Fruit fly (Drosophila melanogaster) whole organism, embryonic: ENCODE results near the gene CG2533.
A peak's percentile ranks its signal among the peaks of the same experiment; 100 is the strongest.

ENCODE experiments used
- BtbVII ChIP-seq: fragments of 200-800 bp; sonication (Bioruptor generic); optimal IDR thresholded peaks from 3 replicates; lab custom pipeline; 2017; ENCODE audit warnings: missing biosample characterization, mild to moderate bottlenecking, missing genetic modification characterization
- CG10959 ChIP-seq: fragments of 200-800 bp; sonication (Bioruptor generic); IDR thresholded peaks from 2 replicates; pipeline ENCODE4 v1.3.6; 2022; ENCODE audit warnings: missing biosample characterization, missing genetic modification characterization
- CG11085 ChIP-seq: fragments of 200-800 bp; sonication (Bioruptor generic); IDR thresholded peaks from 2 replicates; pipeline ENCODE4 v1.3.6; 2022; ENCODE audit warnings: missing biosample characterization, missing genetic modification characterization
- CG12071 ChIP-seq: fragments of 200-800 bp; sonication (Bioruptor generic); optimal IDR thresholded peaks from 3 replicates; lab custom pipeline; 2018; ENCODE audit warnings: missing biosample characterization, mild to moderate bottlenecking, missing genetic modification characterization
- CG14667 ChIP-seq: fragments of 200-800 bp; sonication (Bioruptor generic); IDR thresholded peaks from 2 replicates; pipeline ENCODE4 v1.3.6; 2022; ENCODE audit warnings: missing biosample characterization, missing genetic modification characterization
- CG15514 ChIP-seq: fragments of 200-800 bp; sonication (Bioruptor generic); optimal IDR thresholded peaks from 3 replicates; lab custom pipeline; 2017; ENCODE audit warnings: missing biosample characterization, missing genetic modification characterization, mild to moderate bottlenecking, moderate library complexity, missing genetic modification reagents
- CG16815 ChIP-seq: fragments of 200-800 bp; sonication (Bioruptor generic); optimal IDR thresholded peaks from 3 replicates; lab custom pipeline; 2017; ENCODE audit warnings: missing biosample characterization, mild to moderate bottlenecking, missing genetic modification characterization
- CG18011 ChIP-seq: fragments of 200-800 bp; sonication (Bioruptor generic); optimal IDR thresholded peaks from 2 replicates; lab custom pipeline; 2017; ENCODE audit warnings: missing biosample characterization, missing genetic modification characterization, mild to moderate bottlenecking, moderate library complexity, missing genotype
- CG2202 ChIP-seq: fragments of 200-800 bp; sonication (Bioruptor generic); optimal IDR thresholded peaks from 2 replicates; lab custom pipeline; 2018; ENCODE audit warnings: missing biosample characterization, mild to moderate bottlenecking, missing genetic modification characterization
- CG5245 ChIP-seq: fragments of 200-800 bp; sonication (Bioruptor generic); optimal IDR thresholded peaks from 3 replicates; lab custom pipeline; 2016; ENCODE audit warnings: missing biosample characterization, missing genetic modification characterization
- CG6272 ChIP-seq: fragments of 200-800 bp; sonication (Bioruptor generic); IDR thresholded peaks from 2 replicates; pipeline ENCODE4 v1.3.6; 2022; ENCODE audit warnings: missing biosample characterization, missing genetic modification characterization
- CG7987 ChIP-seq: fragments of 200-800 bp; sonication (Bioruptor generic); optimal IDR thresholded peaks from 2 replicates; lab custom pipeline; 2018; ENCODE audit warnings: missing biosample characterization, mild to moderate bottlenecking, missing genetic modification characterization, moderate library complexity
- CG9437 ChIP-seq: fragments of 200-800 bp; sonication (Bioruptor generic); optimal IDR thresholded peaks from 2 replicates; lab custom pipeline; 2018; ENCODE audit warnings: missing biosample characterization, mild to moderate bottlenecking, missing genetic modification characterization
- CrebB ChIP-seq: fragments of 200-800 bp; sonication (Bioruptor generic); optimal IDR thresholded peaks from 3 replicates; lab custom pipeline; 2018; ENCODE audit warnings: missing biosample characterization, mild to moderate bottlenecking, missing genetic modification characterization
- Dbx ChIP-seq: fragments of 200-800 bp; sonication (Bioruptor generic); IDR thresholded peaks from 3 replicates; pipeline ENCODE4 v1.3.6; 2022; ENCODE audit warnings: missing biosample characterization, missing genetic modification characterization
- Deaf1 ChIP-seq: fragments of 200-800 bp; optimal IDR thresholded peaks from 3 replicates; lab custom pipeline; 2019; ENCODE audit warnings: missing biosample characterization, mild to moderate bottlenecking, missing genetic modification characterization, moderate library complexity
- E2f2 ChIP-seq: fragments of 200-800 bp; sonication (Bioruptor generic); IDR thresholded peaks from 2 replicates; pipeline ENCODE4 v1.3.6; 2022; ENCODE audit warnings: missing biosample characterization, missing genetic modification characterization
- Ets97D ChIP-seq: fragments of 200-800 bp; sonication (Bioruptor generic); optimal IDR thresholded peaks from 3 replicates; lab custom pipeline; 2016; ENCODE audit warnings: missing biosample characterization, missing genetic modification characterization
- Fer1 ChIP-seq: fragments of 200-800 bp; sonication (Bioruptor generic); optimal IDR thresholded peaks from 2 replicates; lab custom pipeline; 2017; ENCODE audit warnings: missing biosample characterization, mild to moderate bottlenecking, missing genetic modification characterization
- HHEX ChIP-seq: fragments of 200-800 bp; sonication (Bioruptor generic); optimal IDR thresholded peaks from 3 replicates; lab custom pipeline; 2017; ENCODE audit warnings: missing biosample characterization, mild to moderate bottlenecking, missing genetic modification characterization, missing genetic modification reagents
- HLHmδ ChIP-seq: fragments of 200-800 bp; sonication (Bioruptor generic); optimal IDR thresholded peaks from 2 replicates; lab custom pipeline; 2018; ENCODE audit warnings: missing biosample characterization, mild to moderate bottlenecking, missing genetic modification characterization, moderate library complexity
- HmgD ChIP-seq: fragments of 200-800 bp; sonication (Bioruptor generic); optimal IDR thresholded peaks from 3 replicates; lab custom pipeline; 2016; ENCODE audit warnings: missing biosample characterization, missing genetic modification characterization
- NC2α ChIP-seq: fragments of 200-800 bp; sonication (Bioruptor generic); optimal IDR thresholded peaks from 2 replicates; lab custom pipeline; 2016; ENCODE audit warnings: missing biosample characterization, missing genetic modification characterization
- NC2β ChIP-seq: fragments of 200-800 bp; sonication (Bioruptor generic); optimal IDR thresholded peaks from 2 replicates; lab custom pipeline; 2016; ENCODE audit warnings: missing biosample characterization, missing genetic modification characterization
- NK7.1 ChIP-seq: fragments of 200-800 bp; sonication (Bioruptor generic); optimal IDR thresholded peaks from 3 replicates; lab custom pipeline; 2016; ENCODE audit warnings: missing biosample characterization, missing genetic modification characterization
- Nf-YC ChIP-seq: fragments of 200-800 bp; optimal IDR thresholded peaks from 3 replicates; lab custom pipeline; 2019; ENCODE audit warnings: missing biosample characterization, mild to moderate bottlenecking, missing genetic modification characterization, moderate library complexity
- Oaz ChIP-seq: fragments of 200-800 bp; sonication (Bioruptor generic); IDR thresholded peaks from 2 replicates; pipeline ENCODE4 v1.3.6; 2022; ENCODE audit warnings: missing biosample characterization, missing genetic modification characterization
- Oli ChIP-seq: fragments of 200-800 bp; sonication (Bioruptor generic); optimal IDR thresholded peaks from 2 replicates; lab custom pipeline; 2018; ENCODE audit warnings: missing biosample characterization, mild to moderate bottlenecking, missing genetic modification characterization, moderate library complexity
- Taf1 ChIP-seq: fragments of 200-800 bp; sonication (Bioruptor generic); IDR thresholded peaks from 2 replicates; pipeline ENCODE4 v1.3.6; 2022; ENCODE audit warnings: missing biosample characterization, missing genetic modification characterization
- Trl ChIP-seq, 3 experiments: fragments of >200 bp in 2 of 3; fragments of 200-800 bp in 1 of 3; sonication (Bioruptor generic) in 1 of 3; optimal IDR thresholded peaks; 2 replicates in 1 of 3; 3 replicates in 2 of 3; lab custom pipeline; 2016 to 2017; ENCODE audit warnings: missing biosample characterization in 1 of 3, missing genetic modification characterization in 1 of 3
- Xrp1 ChIP-seq: fragments of 200-800 bp; sonication (Bioruptor generic); IDR thresholded peaks from 2 replicates; pipeline ENCODE4 v1.3.6; 2022; ENCODE audit warnings: missing biosample characterization, missing genetic modification characterization
- bigmax ChIP-seq: fragments of 200-800 bp; sonication (Bioruptor generic); optimal IDR thresholded peaks from 2 replicates; lab custom pipeline; 2018; ENCODE audit warnings: missing biosample characterization, mild to moderate bottlenecking, missing genetic modification characterization
- btn ChIP-seq: fragments of 200-800 bp; sonication (Bioruptor generic); optimal IDR thresholded peaks from 2 replicates; lab custom pipeline; 2016; ENCODE audit warnings: missing biosample characterization, missing genetic modification characterization
- crc ChIP-seq: fragments of 200-800 bp; sonication (Bioruptor generic); optimal IDR thresholded peaks from 2 replicates; lab custom pipeline; 2016; ENCODE audit warnings: missing biosample characterization, missing genetic modification characterization
- disco-r ChIP-seq: fragments of 200-800 bp; sonication (Bioruptor generic); optimal IDR thresholded peaks from 2 replicates; lab custom pipeline; 2016; ENCODE audit warnings: missing biosample characterization, missing genetic modification characterization
- en ChIP-seq: fragments of 200-800 bp; sonication (Bioruptor generic); optimal IDR thresholded peaks from 2 replicates; lab custom pipeline; 2016; ENCODE audit warnings: missing biosample characterization, missing genetic modification characterization
- exex ChIP-seq: fragments of 200-800 bp; sonication (Bioruptor generic); optimal IDR thresholded peaks from 4 replicates; lab custom pipeline; 2018; ENCODE audit warnings: missing biosample characterization, mild to moderate bottlenecking, missing genetic modification characterization, moderate library complexity
- gcm2 ChIP-seq: fragments of 200-800 bp; sonication (Bioruptor generic); optimal IDR thresholded peaks from 2 replicates; lab custom pipeline; 2016; ENCODE audit warnings: missing biosample characterization, missing genetic modification characterization
- hth ChIP-seq: fragments of >200 bp; optimal IDR thresholded peaks from 2 replicates; lab custom pipeline; 2017; ENCODE audit warnings: inconsistent platforms
- ind ChIP-seq: fragments of 200-800 bp; sonication (Bioruptor generic); optimal IDR thresholded peaks from 3 replicates; lab custom pipeline; 2016; ENCODE audit warnings: missing biosample characterization, missing genetic modification characterization
- insv ChIP-seq, 2 experiments: fragments of 200-800 bp; sonication (Bioruptor generic); optimal IDR thresholded peaks; 3 replicates each; lab custom pipeline; 2016 to 2018; ENCODE audit warnings: missing biosample characterization in 2 of 2, missing genetic modification characterization in 2 of 2
- jing ChIP-seq: fragments of 200-800 bp; sonication (Bioruptor generic); optimal IDR thresholded peaks from 2 replicates; lab custom pipeline; 2018; ENCODE audit warnings: missing biosample characterization, mild to moderate bottlenecking, missing genetic modification characterization
- maf-S ChIP-seq: fragments of 200-800 bp; sonication (Bioruptor generic); optimal IDR thresholded peaks from 2 replicates; lab custom pipeline; 2016; ENCODE audit warnings: missing biosample characterization, missing genetic modification characterization
- oc ChIP-seq: fragments of 200-800 bp; sonication (Bioruptor generic); optimal IDR thresholded peaks from 2 replicates; lab custom pipeline; 2018; ENCODE audit warnings: missing biosample characterization, mild to moderate bottlenecking, missing genetic modification characterization, moderate library complexity
- ro ChIP-seq: fragments of 200-800 bp; sonication (Bioruptor generic); IDR thresholded peaks from 2 replicates; pipeline ENCODE4 v1.3.6; 2022; ENCODE audit warnings: missing biosample characterization, missing genetic modification characterization
- run ChIP-seq: fragments of 200-800 bp; sonication (Bioruptor generic); optimal IDR thresholded peaks from 3 replicates; lab custom pipeline; 2018; ENCODE audit warnings: missing biosample characterization, mild to moderate bottlenecking, missing genetic modification characterization
- sisA ChIP-seq: fragments of 200-800 bp; sonication (Bioruptor generic); IDR thresholded peaks from 2 replicates; pipeline ENCODE4 v1.3.6; 2022; ENCODE audit warnings: missing biosample characterization, missing genetic modification characterization
- sqz ChIP-seq: fragments of 200-800 bp; sonication (Bioruptor generic); optimal IDR thresholded peaks from 3 replicates; lab custom pipeline; 2018; ENCODE audit warnings: missing biosample characterization, mild to moderate bottlenecking, missing genetic modification characterization
- ttk ChIP-seq: fragments of 200-800 bp; sonication (Bioruptor generic); IDR thresholded peaks from 2 replicates; pipeline ENCODE4 v2.1.2; 2022; ENCODE audit warnings: missing biosample characterization, missing genetic modification characterization
- usp ChIP-seq: fragments of >200 bp; optimal IDR thresholded peaks from 2 replicates; lab custom pipeline; 2017; ENCODE audit warnings: missing biosample characterization, missing genetic modification characterization
- vvl ChIP-seq: fragments of 200-800 bp; sonication (Bioruptor generic); IDR thresholded peaks from 2 replicates; pipeline ENCODE4 v1.3.6; 2022; ENCODE audit warnings: missing biosample characterization, missing genetic modification characterization
- yki ChIP-seq: fragments of >200 bp; optimal IDR thresholded peaks from 3 replicates; lab custom pipeline; 2018

CG2533 gene

DNA sequence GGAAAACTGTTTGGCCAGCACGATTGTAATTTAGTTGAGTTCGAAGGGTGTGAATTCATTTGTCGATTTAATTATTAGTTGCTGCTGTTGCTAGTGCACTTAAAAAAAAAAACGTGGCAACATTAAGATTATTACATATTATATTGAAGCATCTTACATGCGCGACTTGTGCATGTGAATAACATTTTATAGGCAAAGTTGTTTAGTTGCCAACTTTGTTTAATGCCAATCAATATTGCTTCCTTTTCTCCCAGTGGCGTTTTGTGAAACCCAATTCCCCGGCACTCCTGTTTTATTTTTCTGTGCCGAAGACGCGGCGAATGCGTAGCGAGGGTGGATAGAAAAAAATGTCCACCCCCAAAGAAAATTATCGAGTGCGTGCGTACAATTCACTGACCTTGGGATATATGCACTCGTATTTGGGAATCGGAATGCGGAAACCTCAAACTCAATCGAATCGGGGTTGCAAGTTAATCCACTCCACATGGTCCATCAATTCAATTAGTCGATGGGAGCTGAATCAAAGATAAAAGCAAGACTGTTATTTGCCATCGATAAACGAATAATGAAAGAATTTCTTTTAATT, 25.1 kb upstream of the CG2533 start (continued):
- TF ChIP-seq run (tag; lab: Kevin White, UChicago) (no peak), vvl (GFP tag; lab: Robert Waterston, UW) (peak; percentile 75), en (GFP tag; lab: Kevin White, UChicago) (peak; percentile 11), btn (GFP tag; lab: Kevin White, UChicago) (peak; percentile 7), ro (GFP tag; lab: Robert Waterston, UW) (no peak), Nf-YC (tag; lab: Kevin White, UChicago) (no peak), CG12071 (GFP tag; lab: Kevin White, UChicago) (no peak), CG5245 (GFP tag; lab: Kevin White, UChicago) (peak; percentile 63), CG6272 (GFP tag; lab: Robert Waterston, UW) (0 out of 2 replicates have a peak, but pooled peaks have one; percentile 30), CG15514 (GFP tag; lab: Kevin White, UChicago) (no peak), Deaf1 (tag; lab: Kevin White, UChicago) (no peak), ind (GFP tag; lab: Kevin White, UChicago) (peak; percentile 30), HmgD (no peak), CG2202 (tag; lab: Kevin White, UChicago) (peak; percentile 47), disco-r (GFP tag; lab: Kevin White, UChicago) (no peak), CG14667 (GFP tag; lab: Robert Waterston, UW) (peak; percentile 33; the same call in 1 of the 2 replicates), CG18011 (GFP tag; lab: Kevin White, UChicago) (no peak), gcm2 (no peak), Trl (optimal IDR thresholded peaks at IDR 0.05; lab: Kevin White, UChicago) (no peak), Trl (GFP tag; optimal IDR thresholded peaks at IDR 0.05; lab: Kevin White, UChicago) (peak; percentile 0), oc (peak; percentile 57), CG11085 (no peak), yki (lab: Kevin White, UChicago) (no peak), Oli (tag; lab: Kevin White, UChicago) (peak; percentile 57), CG16815 (GFP tag; lab: Kevin White, UChicago) (peak; percentile 47), sisA (GFP tag; lab: Robert Waterston, UW) (peak; percentile 62), CrebB (tag; lab: Kevin White, UChicago) (no peak), CG10959 (GFP tag; lab: Robert Waterston, UW) (peak; percentile 80), bigmax (GFP tag; lab: Kevin White, UChicago) (no peak), Fer1 (GFP tag; lab: Kevin White, UChicago) (peak; percentile 1), E2f2 (GFP tag; lab: Robert Waterston, UW) (peak; percentile 23; the same call in 1 of the 2 replicates), sqz (GFP tag; lab: Kevin White, UChicago) (peak; percentile 46), hth (lab: Kevin White, UChicago) (no peak), CG7987 (GFP tag; lab: Kevin White, UChicago) (no peak), NC2β (peak; percentile 53), crc (GFP tag; lab: Kevin White, UChicago) (no peak), Oaz (GFP tag; lab: Robert Waterston, UW) (no peak), BtbVII (GFP tag; lab: Kevin White, UChicago) (no peak), exex (tag; lab: Kevin White, UChicago) (no peak), NK7.1 (peak; percentile 20), usp (GFP tag; lab: Kevin White, UChicago) (no peak), HLHmδ (GFP tag; lab: Kevin White, UChicago) (no peak), maf-S (GFP tag; lab: Kevin White, UChicago) (peak; percentile 31), CG9437 (no peak), ttk (peak; percentile 54), insv (GFP tag; optimal IDR thresholded peaks at IDR 0.05; lab: Kevin White, UChicago) (no peak), Dbx (no peak), jing (GFP tag; lab: Kevin White, UChicago) (no peak), Xrp1 (GFP tag; lab: Robert Waterston, UW) (peak; percentile 80), Taf1 (GFP tag; lab: Robert Waterston, UW) (no peak), HHEX (GFP tag; lab: Kevin White, UChicago) (peak; percentile 33), Ets97D (GFP tag; lab: Kevin White, UChicago) (no peak), NC2α (GFP tag; lab: Kevin White, UChicago) (no peak)
